Worm (Caenorhabditis elegans) whole organism, L4 larva: ENCODE results near the gene srh-127.

Experiments used
- F26F4.8 ChIP-seq: fragments of 200-800 bp; sonication (Bioruptor generic); conservative IDR thresholded peaks from 2 replicates; pipeline ENCODE4 v1.3.6; 2022; ENCODE audit warnings: missing genetic modification characterization, missing compliant biosample characterization
- F49E8.2 ChIP-seq: sonication (generic microtip); optimal IDR thresholded peaks from 2 replicates; lab custom pipeline; 2016; ENCODE audit warnings: missing compliant biosample characterization, mild to moderate bottlenecking, missing genetic modification characterization, borderline replicate concordance
- T20F7.1 ChIP-seq: fragments of 200-800 bp; sonication (Bioruptor generic); optimal IDR thresholded peaks from 2 replicates; lab custom pipeline; 2018; ENCODE audit warnings: mild to moderate bottlenecking, missing genetic modification characterization, missing compliant biosample characterization
- Y105C5A.15 ChIP-seq: fragments of 200-800 bp; sonication (Bioruptor generic); IDR thresholded peaks from 2 replicates; pipeline ENCODE4 v1.3.6; 2022; ENCODE audit warnings: missing genetic modification characterization, missing compliant biosample characterization
- ZK337.2 ChIP-seq: fragments of 200-800 bp; sonication (Bioruptor generic); IDR thresholded peaks from 2 replicates; pipeline ENCODE4 v1.3.6; 2022; ENCODE audit warnings: missing genetic modification reagents, missing genetic modification characterization, missing compliant biosample characterization
- aha-1 ChIP-seq: fragments of 150-350 bp; peaks from one replicate; lab custom pipeline; 2014; ENCODE audit warnings: missing biosample characterization, missing genetic modification characterization
- ama-1 ChIP-seq: fragments of 150-350 bp; optimal IDR thresholded peaks from 2 replicates; lab custom pipeline; 2014; ENCODE audit warnings: inconsistent platforms, mixed read lengths
- ceh-62 ChIP-seq: sonication (generic microtip); optimal IDR thresholded peaks from 2 replicates; lab custom pipeline; 2017; ENCODE audit warnings: missing biosample characterization, missing genetic modification characterization
- ctbp-1 ChIP-seq: fragments of 200-800 bp; sonication (Bioruptor generic); IDR thresholded peaks from 2 replicates; pipeline ENCODE4 v1.3.6; 2022; ENCODE audit warnings: missing genetic modification reagents, missing genetic modification characterization, missing compliant biosample characterization
- daf-16 ChIP-seq, 3 experiments: sonication (generic microtip); optimal IDR thresholded peaks; 2 replicates each; lab custom pipeline; 2016 to 2017; ENCODE audit warnings: missing genetic modification characterization in 3 of 3, missing genetic modification reagents in 3 of 3, mild to moderate bottlenecking in 2 of 3, missing compliant biosample characterization in 2 of 3, missing biosample characterization in 1 of 3, moderate library complexity in 1 of 3
- dmd-6 ChIP-seq: fragments of 200-800 bp; sonication (Bioruptor generic); IDR thresholded peaks from 2 replicates; pipeline ENCODE4 v1.3.6; 2022; ENCODE audit warnings: missing genetic modification reagents, missing genetic modification characterization, missing compliant biosample characterization
- duxl-1 ChIP-seq: sonication (generic microtip); optimal IDR thresholded peaks from 2 replicates; lab custom pipeline; 2016; ENCODE audit warnings: mild to moderate bottlenecking, missing genetic modification characterization, moderate library complexity, missing compliant biosample characterization; ENCODE audit not compliant: poor library complexity
- dve-1 ChIP-seq: sonication (generic microtip); optimal IDR thresholded peaks from 2 replicates; lab custom pipeline; 2017; ENCODE audit warnings: antibody characterized with exemption, mild to moderate bottlenecking, missing genetic modification characterization, missing compliant biosample characterization; ENCODE audit not compliant: insufficient read depth
- egl-27 ChIP-seq: sonication (generic microtip); optimal IDR thresholded peaks from 3 replicates; lab custom pipeline; 2017; ENCODE audit warnings: missing biosample characterization, missing genetic modification reagents, missing genetic modification characterization
- fkh-10 ChIP-seq: fragments of 150-350 bp; optimal IDR thresholded peaks from 2 replicates; lab custom pipeline; 2014; ENCODE audit warnings: missing biosample characterization, missing genetic modification reagents, missing genetic modification characterization
- fos-1 ChIP-seq: fragments of 150-350 bp; optimal IDR thresholded peaks from 2 replicates; lab custom pipeline; 2014; ENCODE audit warnings: missing biosample characterization, missing genetic modification characterization
- hif-1 ChIP-seq, 2 experiments: sonication (generic microtip); optimal IDR thresholded peaks; 2 replicates each; lab custom pipeline; 2016 to 2017; ENCODE audit warnings: missing compliant biosample characterization in 2 of 2, missing genetic modification characterization in 2 of 2, missing genetic modification reagents in 2 of 2, missing genotype in 2 of 2, mild to moderate bottlenecking in 1 of 2
- lim-7 ChIP-seq: fragments of 200-800 bp; sonication (Bioruptor generic); IDR thresholded peaks from 2 replicates; pipeline ENCODE4 v1.3.6; 2022; ENCODE audit warnings: missing genetic modification characterization, missing compliant biosample characterization
- lin-38 ChIP-seq: fragments of 200-800 bp; sonication (Bioruptor generic); IDR thresholded peaks from 2 replicates; pipeline ENCODE4 v1.3.6; 2022; ENCODE audit warnings: missing genetic modification reagents, missing genetic modification characterization, missing compliant biosample characterization
- lsy-2 ChIP-seq, 2 experiments: fragments of 150-350 bp in 1 of 2; sonication (generic microtip) in 1 of 2; optimal IDR thresholded peaks; 2 replicates each; lab custom pipeline; 2014 to 2017; ENCODE audit warnings: missing biosample characterization in 2 of 2, missing genetic modification characterization in 2 of 2
- mdt-29 ChIP-seq: fragments of 200-800 bp; sonication (Bioruptor generic); IDR thresholded peaks from 2 replicates; pipeline ENCODE4 v1.3.6; 2022; ENCODE audit warnings: missing genetic modification reagents, missing genetic modification characterization, missing compliant biosample characterization
- mxl-2 ChIP-seq: fragments of 200-800 bp; sonication (Bioruptor generic); conservative IDR thresholded peaks from 2 replicates; pipeline ENCODE4 v1.3.6; 2022; ENCODE audit warnings: missing genetic modification reagents, missing genetic modification characterization, missing compliant biosample characterization
- nhr-11 ChIP-seq: fragments of 150-350 bp; optimal IDR thresholded peaks from 2 replicates; lab custom pipeline; 2014; ENCODE audit warnings: missing biosample characterization, missing genetic modification characterization
- nhr-111 ChIP-seq: fragments of 200-800 bp; sonication (Bioruptor generic); optimal IDR thresholded peaks from 2 replicates; lab custom pipeline; 2018; ENCODE audit warnings: mild to moderate bottlenecking, missing genetic modification characterization, missing compliant biosample characterization
- nhr-28 ChIP-seq: fragments of 150-350 bp; optimal IDR thresholded peaks from 2 replicates; lab custom pipeline; 2014; ENCODE audit warnings: missing biosample characterization, missing genetic modification characterization
- nhr-41 ChIP-seq: fragments of 200-800 bp; sonication (Bioruptor generic); IDR thresholded peaks from 2 replicates; pipeline ENCODE4 v1.3.6; 2022; ENCODE audit warnings: missing genetic modification reagents, missing genetic modification characterization, missing compliant biosample characterization
- nhr-6 ChIP-seq: fragments of 150-350 bp; optimal IDR thresholded peaks from 2 replicates; lab custom pipeline; 2014; ENCODE audit warnings: missing biosample characterization, missing genetic modification characterization
- pqm-1 ChIP-seq: sonication (generic microtip); optimal IDR thresholded peaks from 2 replicates; lab custom pipeline; 2017; ENCODE audit warnings: missing biosample characterization, missing genetic modification characterization
- saeg-2 ChIP-seq: fragments of 200-800 bp; sonication (Bioruptor generic); IDR thresholded peaks from 2 replicates; pipeline ENCODE4 v1.3.6; 2022; ENCODE audit warnings: missing genetic modification reagents, missing genetic modification characterization, missing compliant biosample characterization
- snpc-1.2 ChIP-seq: fragments of 200-800 bp; sonication (Bioruptor generic); IDR thresholded peaks from 2 replicates; pipeline ENCODE4 v1.3.6; 2022; ENCODE audit warnings: missing genetic modification reagents, missing genetic modification characterization, missing compliant biosample characterization
- snpc-4 ChIP-seq: fragments of 150-350 bp; optimal IDR thresholded peaks from 2 replicates; lab custom pipeline; 2014; ENCODE audit warnings: missing biosample characterization, missing genetic modification characterization
- unc-39 ChIP-seq: sonication (generic microtip); optimal IDR thresholded peaks from 2 replicates; lab custom pipeline; 2017; ENCODE audit warnings: missing biosample characterization, missing genetic modification characterization
- unc-62 ChIP-seq, 3 experiments: fragments of 150-350 bp in 1 of 3; sonication (generic microtip); optimal IDR thresholded peaks in 2 of 3; peaks in 1 of 3; 1 replicate in 1 of 3; 2 replicates in 2 of 3; lab custom pipeline; 2014 to 2017; ENCODE audit warnings: missing biosample characterization in 3 of 3, missing genetic modification characterization in 3 of 3, missing genetic modification reagents in 3 of 3, missing genotype in 1 of 3
- zip-2 ChIP-seq: fragments of 150-350 bp; optimal IDR thresholded peaks from 2 replicates; lab custom pipeline; 2014; ENCODE audit warnings: missing biosample characterization, missing genetic modification characterization
- ztf-11 ChIP-seq: fragments of 150-350 bp; optimal IDR thresholded peaks from 2 replicates; lab custom pipeline; 2014; ENCODE audit warnings: missing biosample characterization, missing genetic modification characterization

The srh-127 gene

ce11 chrV:2888265-2888664 lies 4.8 kb upstream of the srh-127 start:
- TF ChIP-seq aha-1 (tag; lab: Kevin White, UChicago) (peak; percentile 93), pqm-1 (tag; lab: Kevin White, UChicago) (no peak), nhr-41 (GFP tag; lab: Robert Waterston, UW) (no peak), Y105C5A.15 (GFP tag; lab: Robert Waterston, UW) (no peak), egl-27 (tag; lab: Kevin White, UChicago) (no peak)

DNA sequence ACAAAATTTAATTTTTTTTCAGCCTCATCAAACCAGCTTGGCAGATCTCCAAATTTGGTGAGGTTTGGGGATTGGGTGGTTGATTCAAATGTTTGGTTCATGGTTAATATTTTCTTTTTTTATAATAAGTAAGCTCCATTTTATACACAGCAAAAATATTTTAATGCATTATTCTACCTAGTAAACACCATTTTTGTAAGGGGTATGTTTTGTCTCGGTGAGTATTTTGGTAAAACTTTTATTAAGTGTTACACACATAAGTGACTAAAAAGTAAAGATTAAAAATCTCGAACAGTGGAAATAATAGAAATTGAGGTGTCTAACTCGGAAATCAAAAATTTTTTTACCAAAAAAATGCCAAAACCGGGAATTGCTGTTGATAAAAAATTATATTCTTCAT lies 4.4 kb upstream of the srh-127 start, which contains the start of gene srw-4:
TSS of gene srw-4 (minus strand) at position 101 of the 400 bp plus-strand sequence.
- TF ChIP-seq F26F4.8 (GFP tag; lab: Robert Waterston, UW), result no peak
- TF ChIP-seq T20F7.1 (GFP tag; lab: Kevin White, UChicago), result no peak
- TF ChIP-seq nhr-6 (tag; lab: Kevin White, UChicago), result no peak
- no peak for TF ChIP-seq ztf-11 (tag; lab: Kevin White, UChicago)
- no peak for TF ChIP-seq dve-1
- no peak for TF ChIP-seq lsy-2 (tag; optimal IDR thresholded peaks at IDR 0.05; lab: Kevin White, UChicago)
- no peak for TF ChIP-seq egl-27 (tag; lab: Kevin White, UChicago)
- TF ChIP-seq saeg-2 (GFP tag; lab: Robert Waterston, UW), result no peak
- no peak for TF ChIP-seq lin-38 (GFP tag; lab: Robert Waterston, UW)
- no peak for TF ChIP-seq fkh-10 (GFP tag; lab: Kevin White, UChicago)
- TF ChIP-seq snpc-1.2 (GFP tag; lab: Robert Waterston, UW), result no peak
- no peak for TF ChIP-seq mxl-2 (GFP tag; lab: Robert Waterston, UW)
- TF ChIP-seq duxl-1, result no peak
- TF ChIP-seq pqm-1 (tag; lab: Kevin White, UChicago), result no peak
- TF ChIP-seq unc-62 (GFP tag; optimal IDR thresholded peaks at IDR 0.05 in 1 of 2; lab: Kevin White, UChicago), result no peak
- no peak for TF ChIP-seq unc-62 (tag; optimal IDR thresholded peaks at IDR 0.05; lab: Kevin White, UChicago)
- TF ChIP-seq unc-39 (tag; lab: Kevin White, UChicago), result no peak
- TF ChIP-seq hif-1 (tag; optimal IDR thresholded peaks at IDR 0.05; lab: Kevin White, UChicago), result no peak

DNA sequence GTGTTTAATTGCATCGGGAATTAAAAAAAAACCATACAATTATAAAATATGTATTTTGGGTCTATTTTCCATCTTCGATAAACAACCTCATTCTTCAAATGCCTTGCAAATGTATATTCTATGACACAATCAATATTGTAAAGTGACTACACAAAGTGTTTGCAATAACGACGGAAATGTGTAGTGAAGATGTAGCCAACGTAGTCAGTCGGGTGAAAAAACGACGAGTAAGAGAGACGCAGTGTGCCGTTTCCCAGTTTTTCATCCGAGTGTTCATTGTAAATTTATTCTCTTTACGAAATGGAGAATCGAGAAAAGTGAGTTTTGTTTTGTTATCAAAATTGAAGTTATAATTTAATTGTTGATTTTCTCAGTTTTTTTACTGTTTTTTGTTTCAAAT lies 1.1 kb upstream of the srh-127 start, which contains the start of gene F37B4.15:
TSS of gene F37B4.15 (plus strand) at position 301 of the 400 bp plus-strand sequence.
- TF ChIP-seq hif-1 (tag; optimal IDR thresholded peaks at IDR 0.05; lab: Kevin White, UChicago) (no peak), nhr-28 (peak; percentile 23)
- TF ChIP-seq, all 104 proteins: peak for 1

- TF ChIP-seq dve-1 (no peak), nhr-111 (no peak), snpc-4 (tag; lab: Kevin White, UChicago) (no peak), saeg-2 (GFP tag; lab: Robert Waterston, UW) (no peak), daf-16 (GFP tag; optimal IDR thresholded peaks at IDR 0.05; lab: Kevin White, UChicago) (no peak), daf-16 (tag; optimal IDR thresholded peaks at IDR 0.05; lab: Kevin White, UChicago) (peak; percentile 62), ama-1 (lab: Kevin White, UChicago) (no peak), fos-1 (tag; lab: Kevin White, UChicago) (no peak), nhr-11 (tag; lab: Kevin White, UChicago) (no peak), ceh-62 (tag; lab: Kevin White, UChicago) (no peak), F49E8.2 (tag; lab: Kevin White, UChicago) (no peak), ctbp-1 (GFP tag; lab: Robert Waterston, UW) (no peak), pqm-1 (tag; lab: Kevin White, UChicago) (peak; percentile 69), zip-2 (tag; lab: Kevin White, UChicago) (no peak), ZK337.2 (GFP tag; lab: Robert Waterston, UW) (no peak), dmd-6 (GFP tag; lab: Robert Waterston, UW) (no peak), mdt-29 (GFP tag; lab: Robert Waterston, UW) (no peak), nhr-28 (peak; percentile 55), lim-7 (GFP tag; lab: Robert Waterston, UW) (no peak)
Observed at ce11 chrV:2896198-2896660, 3.2 kb downstream of the srh-127 start, which contains the start of gene pals-32. Gene pals-32 (plus strand): TSS chrV:2896610.
